Fruit fly (Drosophila melanogaster): Measurements from ENCODE around the gene scf.

DNA sequence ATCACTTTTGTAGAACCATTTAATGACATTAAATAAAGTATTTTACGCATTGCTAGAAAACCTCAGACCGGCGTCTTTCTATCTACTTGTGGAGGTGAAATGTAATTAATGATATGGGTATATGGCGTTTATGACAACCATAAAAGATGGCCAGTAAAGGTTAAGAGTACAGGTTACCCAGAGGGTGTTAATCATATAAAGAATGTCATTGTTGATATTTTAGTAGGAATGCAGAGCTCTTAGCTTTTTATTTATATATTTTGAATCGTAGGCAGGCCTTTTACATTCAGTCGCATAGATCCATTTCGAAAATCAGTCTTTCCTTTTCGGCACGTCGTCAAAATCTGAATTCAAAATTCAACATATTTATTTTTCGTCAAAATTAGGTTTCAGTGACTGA lies 48.1 kb upstream of the scf start, which contains the start of gene Bfc:
- TF ChIP-seq Mnt (GFP tag; optimal IDR thresholded peaks at IDR 0.05) = no peak
- TF ChIP-seq kay (GFP tag; ENCODE audit: borderline replicate concordance) = no peak
- TF ChIP-seq ovo (GFP tag; optimal IDR thresholded peaks at IDR 0.05) = no peak
- TF ChIP-seq Crg-1 (GFP tag; optimal IDR thresholded peaks at IDR 0.05) = no peak
- TF ChIP-seq CG1620 (GFP tag; optimal IDR thresholded peaks at IDR 0.05) = no peak
- TF ChIP-seq pad (GFP tag; optimal IDR thresholded peaks at IDR 0.05) = no peak
- no peak for TF ChIP-seq CG12768 (GFP tag; optimal IDR thresholded peaks at IDR 0.05)
- TF ChIP-seq CG5204 (GFP tag; optimal IDR thresholded peaks at IDR 0.05) = no peak
- no peak for TF ChIP-seq toe (GFP tag; optimal IDR thresholded peaks at IDR 0.05)
- no peak for TF ChIP-seq bab1 (GFP tag; optimal IDR thresholded peaks at IDR 0.05)
